Fruit fly (Drosophila melanogaster): Measurements from ENCODE around the gene Gbeta13F.

dm6 chrX:15875569-15875968 lies 15.7 kb downstream of the Gbeta13F start:
- TF ChIP-seq h (optimal IDR thresholded peaks at IDR 0.05) (no peak), psq (optimal IDR thresholded peaks at IDR 0.05) (no peak), Myc (optimal IDR thresholded peaks at IDR 0.05) (no peak), ttk (optimal IDR thresholded peaks at IDR 0.05) (no peak), insv (optimal IDR thresholded peaks at IDR 0.05) (no peak)

Data from Kc167 (cell line).